Worm (Caenorhabditis elegans) whole organism, L1 larva: ENCODE measurements around the gene Y51B9A.5.

Experiments
- C16A3.4 ChIP-seq: fragments of 150-350 bp; optimal IDR thresholded peaks from 2 replicates; lab custom pipeline; 2014; ENCODE audit warnings: missing biosample characterization, missing genetic modification characterization
- aha-1 ChIP-seq: fragments of 150-350 bp; optimal IDR thresholded peaks from 2 replicates; lab custom pipeline; 2014; ENCODE audit warnings: missing biosample characterization, missing genetic modification characterization
- aly-2 ChIP-seq: fragments of 150-350 bp; optimal IDR thresholded peaks from 2 replicates; lab custom pipeline; 2014; ENCODE audit warnings: missing biosample characterization, missing genetic modification characterization
- ama-1 ChIP-seq: fragments of 150-350 bp; optimal IDR thresholded peaks from 2 replicates; lab custom pipeline; 2014
- blmp-1 ChIP-seq: fragments of 150-350 bp; optimal IDR thresholded peaks from 2 replicates; lab custom pipeline; 2014; ENCODE audit warnings: missing biosample characterization, missing genetic modification characterization
- ceh-8 ChIP-seq: fragments of 200-800 bp; sonication (Bioruptor generic); optimal IDR thresholded peaks from 2 replicates; lab custom pipeline; 2018; ENCODE audit warnings: mild to moderate bottlenecking, missing genetic modification characterization, moderate library complexity, missing compliant biosample characterization
- ceh-88 ChIP-seq: fragments of 200-800 bp; sonication (Bioruptor generic); IDR thresholded peaks from 2 replicates; pipeline ENCODE4 v1.3.6; 2022; ENCODE audit warnings: missing genetic modification characterization, missing compliant biosample characterization
- efl-1 ChIP-seq, 4 experiments: fragments of 150-350 bp; optimal IDR thresholded peaks in 3 of 4; peaks in 1 of 4; 1 replicate in 1 of 4; 2 replicates in 3 of 4; lab custom pipeline; 2014; ENCODE audit warnings: missing biosample characterization in 2 of 4, missing genetic modification characterization in 2 of 4, missing genetic modification reagents in 2 of 4
- egl-13 ChIP-seq: sonication (generic microtip); optimal IDR thresholded peaks from 2 replicates; lab custom pipeline; 2016; ENCODE audit warnings: missing genotype, missing genetic modification reagents, missing genetic modification characterization, missing compliant biosample characterization
- elt-3 ChIP-seq, 6 experiments: fragments of 150-350 bp in 1 of 6; sonication (generic microtip); optimal IDR thresholded peaks; 2 replicates each; lab custom pipeline; 2017 to 2018; ENCODE audit warnings: missing biosample characterization in 6 of 6, missing genetic modification characterization in 6 of 6, inconsistent platforms in 1 of 6
- ets-5 ChIP-seq: fragments of 200-800 bp; sonication (Bioruptor generic); IDR thresholded peaks from 2 replicates; pipeline ENCODE4 v1.3.6; 2022; ENCODE audit warnings: missing genetic modification characterization, missing compliant biosample characterization
- fkh-10 ChIP-seq: sonication (generic microtip); optimal IDR thresholded peaks from 2 replicates; lab custom pipeline; 2017; ENCODE audit warnings: missing biosample characterization, missing genetic modification reagents, missing genetic modification characterization
- fkh-8 ChIP-seq: sonication (generic microtip); optimal IDR thresholded peaks from 2 replicates; lab custom pipeline; 2016; ENCODE audit warnings: mild to moderate bottlenecking, missing genetic modification characterization, missing compliant biosample characterization
- grh-1 ChIP-seq: fragments of 200-800 bp; sonication (Bioruptor generic); IDR thresholded peaks from 2 replicates; pipeline ENCODE4 v1.3.6; 2022; ENCODE audit warnings: missing genetic modification reagents, missing genetic modification characterization, missing compliant biosample characterization
- jun-1 ChIP-seq: fragments of 150-350 bp; optimal IDR thresholded peaks from 2 replicates; lab custom pipeline; 2014; ENCODE audit warnings: missing biosample characterization, missing genetic modification reagents, missing genetic modification characterization
- lin-14 ChIP-seq: fragments of 200-800 bp; sonication (Bioruptor generic); optimal IDR thresholded peaks from 2 replicates; lab custom pipeline; 2018; ENCODE audit warnings: mild to moderate bottlenecking, missing genetic modification characterization, moderate library complexity, missing compliant biosample characterization
- lin-15B ChIP-seq: fragments of 150-350 bp; sonication (generic microtip); optimal IDR thresholded peaks from 3 replicates; lab custom pipeline; 2014; ENCODE audit warnings: missing biosample characterization, missing genetic modification characterization
- lin-35 ChIP-seq, 2 experiments: fragments of 150-350 bp; optimal IDR thresholded peaks; 2 replicates each; lab custom pipeline; 2014; ENCODE audit warnings: missing biosample characterization in 2 of 2, missing genetic modification characterization in 2 of 2, missing genetic modification reagents in 2 of 2
- mdl-1 ChIP-seq, 2 experiments: fragments of 150-350 bp; optimal IDR thresholded peaks; 2 replicates each; lab custom pipeline; 2014 to 2017; ENCODE audit warnings: missing biosample characterization in 2 of 2, missing genetic modification characterization in 2 of 2, inconsistent platforms in 1 of 2
- nhr-11 ChIP-seq: fragments of 150-350 bp; optimal IDR thresholded peaks from 2 replicates; lab custom pipeline; 2014; ENCODE audit warnings: missing biosample characterization, missing genetic modification characterization
- nhr-12 ChIP-seq: sonication (generic microtip); optimal IDR thresholded peaks from 2 replicates; lab custom pipeline; 2017; ENCODE audit warnings: missing biosample characterization, missing genetic modification characterization
- nhr-20 ChIP-seq: sonication (generic microtip); optimal IDR thresholded peaks from 2 replicates; lab custom pipeline; 2016; ENCODE audit warnings: mild to moderate bottlenecking, missing genetic modification characterization, missing compliant biosample characterization
- nhr-237 ChIP-seq: fragments of 150-350 bp; optimal IDR thresholded peaks from 2 replicates; lab custom pipeline; 2014; ENCODE audit warnings: missing biosample characterization, missing genetic modification characterization
- nhr-28 ChIP-seq: fragments of 150-350 bp; optimal IDR thresholded peaks from 2 replicates; lab custom pipeline; 2014; ENCODE audit warnings: missing biosample characterization, missing genetic modification characterization
- nhr-47 ChIP-seq: sonication (generic microtip); optimal IDR thresholded peaks from 2 replicates; lab custom pipeline; 2016; ENCODE audit warnings: mild to moderate bottlenecking, missing genetic modification characterization, moderate library complexity, missing compliant biosample characterization
- nhr-84 ChIP-seq: sonication (generic microtip); optimal IDR thresholded peaks from 2 replicates; lab custom pipeline; 2017; ENCODE audit warnings: missing biosample characterization, missing genetic modification characterization
- nhr-85 ChIP-seq: sonication (generic microtip); peaks from one replicate; lab custom pipeline; 2016; ENCODE audit warnings: missing genetic modification characterization, inconsistent platforms, missing compliant biosample characterization
- nhr-90 ChIP-seq: sonication (generic microtip); optimal IDR thresholded peaks from 2 replicates; lab custom pipeline; 2016; ENCODE audit warnings: mild to moderate bottlenecking, missing genetic modification characterization, missing compliant biosample characterization; ENCODE audit not compliant: poor library complexity
- pax-3 ChIP-seq: fragments of 200-800 bp; sonication (Bioruptor generic); optimal IDR thresholded peaks from 2 replicates; lab custom pipeline; 2018; ENCODE audit warnings: mild to moderate bottlenecking, missing genetic modification characterization, moderate library complexity, missing compliant biosample characterization
- snu-23 ChIP-seq: sonication (generic microtip); optimal IDR thresholded peaks from 2 replicates; lab custom pipeline; 2016; ENCODE audit warnings: missing genetic modification characterization, missing compliant biosample characterization
- sptf-1 ChIP-seq: fragments of 150-350 bp; optimal IDR thresholded peaks from 2 replicates; lab custom pipeline; 2014; ENCODE audit warnings: missing biosample characterization, missing genetic modification characterization
- unc-62 ChIP-seq: fragments of 150-350 bp; optimal IDR thresholded peaks from 2 replicates; lab custom pipeline; 2014; ENCODE audit warnings: missing biosample characterization, missing genetic modification reagents, missing genetic modification characterization
- unc-86 ChIP-seq: sonication (generic microtip); optimal IDR thresholded peaks from 2 replicates; lab custom pipeline; 2016; ENCODE audit warnings: missing genetic modification characterization, missing compliant biosample characterization
- xbp-1 ChIP-seq: sonication (generic microtip); optimal IDR thresholded peaks from 2 replicates; lab custom pipeline; 2016; ENCODE audit warnings: missing genetic modification characterization, missing compliant biosample characterization
- zip-4 ChIP-seq: fragments of 200-800 bp; sonication (Bioruptor generic); optimal IDR thresholded peaks from 2 replicates; lab custom pipeline; 2018; ENCODE audit warnings: mild to moderate bottlenecking, missing genetic modification characterization, moderate library complexity, missing compliant biosample characterization
- ztf-11 ChIP-seq, 2 experiments: sonication (generic microtip); optimal IDR thresholded peaks; 2 replicates each; lab custom pipeline; 2016 to 2017; ENCODE audit warnings: missing genetic modification characterization in 2 of 2, missing biosample characterization in 1 of 2, missing compliant biosample characterization in 1 of 2
- ztf-4 ChIP-seq: fragments of 150-350 bp; optimal IDR thresholded peaks from 2 replicates; lab custom pipeline; 2014; ENCODE audit warnings: missing biosample characterization, missing genetic modification characterization

Gene Y51B9A.5

ce11 chrII:9427644-9428043, 23.7 kb downstream of the Y51B9A.5 start, which contains the start of gene M176.5:
Gene M176.5 (minus strand): TSS chrII:9427744.
- no peak for TF ChIP-seq aly-2 (tag; lab: Kevin White, UChicago)
- TF ChIP-seq lin-14 (GFP tag; lab: Kevin White, UChicago) = peak; percentile 42
- TF ChIP-seq, all 84 proteins: peak for 1

DNA sequence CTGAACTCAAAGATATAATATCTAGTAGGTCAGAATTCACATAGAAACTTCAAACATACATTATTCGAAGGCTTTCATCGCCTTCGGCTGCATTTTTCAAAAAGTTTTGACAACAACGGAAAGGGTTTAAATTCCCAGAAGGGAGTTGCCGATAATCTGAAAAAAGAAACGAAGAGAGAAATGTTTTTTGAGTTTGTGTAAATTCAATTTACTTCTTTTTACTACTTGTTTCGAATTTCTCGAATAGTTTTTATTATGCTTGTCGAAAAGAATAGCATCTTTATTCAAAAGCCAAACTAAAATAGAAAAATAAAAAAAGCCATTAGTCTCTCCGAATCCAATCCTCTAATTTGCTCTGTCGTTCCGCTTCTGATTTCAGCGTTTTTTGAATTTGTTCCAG, 27.2 kb downstream of the Y51B9A.5 start:
- TF ChIP-seq sptf-1 (tag; lab: Kevin White, UChicago) (no peak), jun-1 (no peak), pax-3 (tag; lab: Kevin White, UChicago) (no peak), lin-14 (GFP tag; lab: Kevin White, UChicago) (peak; percentile 58), nhr-12 (tag; lab: Kevin White, UChicago) (no peak), fkh-10 (peak; percentile 33)

- no peak for TF ChIP-seq jun-1
- no peak for TF ChIP-seq efl-1 (optimal IDR thresholded peaks at IDR 0.05; lab: Kevin White, UChicago)
- TF ChIP-seq efl-1 (GFP tag; optimal IDR thresholded peaks at IDR 0.05 in 1 of 2; lab: Kevin White, UChicago) = peak in 1 of 2 experiments; percentile 59
Observed at ce11 chrII:9433609-9434008, 29.7 kb downstream of the Y51B9A.5 start, which contains the start of gene kin-15. Gene kin-15 (minus strand): TSS chrII:9433709.

ce11 chrII:9436009-9436408, 32.1 kb downstream of the Y51B9A.5 start, which contains the start of gene kin-16:
Gene kin-16 (minus strand): TSS chrII:9436109.
- TF ChIP-seq mdl-1 (tag; optimal IDR thresholded peaks at IDR 0.05; lab: Kevin White, UChicago) (no peak), nhr-90 (no peak), lin-15B (tag; lab: Kevin White, UChicago) (no peak), pax-3 (tag; lab: Kevin White, UChicago) (no peak), elt-3 (tag; optimal IDR thresholded peaks at IDR 0.05; lab: Kevin White, UChicago) (peak in 1 of 6 experiments; percentile 46), blmp-1 (tag; lab: Kevin White, UChicago) (peak; percentile 30), ama-1 (lab: Kevin White, UChicago) (no peak), nhr-85 (tag; lab: Kevin White, UChicago) (peak; percentile 52), nhr-20 (tag; lab: Kevin White, UChicago) (peak; percentile 23)
- TF ChIP-seq, all 84 proteins: peak for 4

ce11 chrII:9438227-9438626, 34.3 kb downstream of the Y51B9A.5 start, which contains the start of gene chil-13:
Gene chil-13 (minus strand): TSS chrII:9438327.
- TF ChIP-seq ztf-11 (tag; optimal IDR thresholded peaks at IDR 0.05; lab: Kevin White, UChicago) (no peak), ama-1 (lab: Kevin White, UChicago) (no peak), C16A3.4 (no peak), nhr-11 (no peak), blmp-1 (tag; lab: Kevin White, UChicago) (peak; percentile 9), ztf-4 (tag; lab: Kevin White, UChicago) (no peak), zip-4 (GFP tag; lab: Kevin White, UChicago) (no peak), lin-35 (GFP tag; optimal IDR thresholded peaks at IDR 0.05; lab: Kevin White, UChicago) (peak in 1 of 2 experiments; percentile 0), elt-3 (tag; optimal IDR thresholded peaks at IDR 0.05; lab: Kevin White, UChicago) (peak in 1 of 6 experiments; percentile 33)

ce11 chrII:9438853-9439252, 34.9 kb downstream of the Y51B9A.5 start:
- no peak for TF ChIP-seq ceh-88 (GFP tag; lab: Robert Waterston, UW)
- TF ChIP-seq aha-1 (tag; lab: Kevin White, UChicago) = no peak
- no peak for TF ChIP-seq ets-5 (GFP tag; lab: Robert Waterston, UW)

DNA sequence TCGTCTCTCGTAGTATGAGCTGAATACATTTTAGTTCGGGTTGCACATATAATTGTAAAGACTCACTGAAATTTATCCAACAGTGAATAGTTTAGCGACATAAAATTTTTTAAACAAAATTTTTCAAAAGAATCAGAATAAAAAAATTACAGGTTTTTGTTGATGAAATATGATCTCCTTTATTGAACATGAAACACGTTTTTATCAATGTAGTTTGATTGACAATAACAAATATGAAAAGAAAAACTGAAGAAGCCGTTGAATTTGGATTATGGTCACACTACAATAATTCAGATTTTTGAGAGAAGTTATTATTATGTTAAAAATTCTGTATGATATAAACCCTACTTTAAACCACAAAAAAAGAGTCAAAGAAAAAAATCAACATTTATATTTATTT, 36.1 kb downstream of the Y51B9A.5 start, which contains the start of gene chil-17:
TSS of gene chil-17 (minus strand) at position 101 of the 400 bp plus-strand sequence.
- TF ChIP-seq grh-1 (GFP tag; lab: Robert Waterston, UW) (no peak), ceh-8 (GFP tag; lab: Kevin White, UChicago) (no peak), nhr-90 (no peak), nhr-28 (tag; lab: Kevin White, UChicago) (no peak), lin-14 (GFP tag; lab: Kevin White, UChicago) (no peak), lin-15B (tag; lab: Kevin White, UChicago) (no peak), aly-2 (tag; lab: Kevin White, UChicago) (no peak), nhr-237 (no peak), fkh-10 (no peak), nhr-47 (no peak), nhr-11 (no peak), nhr-84 (tag; lab: Kevin White, UChicago) (no peak), unc-86 (tag; lab: Kevin White, UChicago) (no peak), fkh-8 (tag; lab: Kevin White, UChicago) (no peak), egl-13 (tag; lab: Kevin White, UChicago) (no peak), blmp-1 (tag; lab: Kevin White, UChicago) (no peak), snu-23 (no peak), xbp-1 (tag; lab: Kevin White, UChicago) (no peak), unc-62 (GFP tag; lab: Kevin White, UChicago) (no peak), aha-1 (tag; lab: Kevin White, UChicago) (no peak)
- TF ChIP-seq, all 84 proteins: peak for 0
